Worm (Caenorhabditis elegans) whole organism, young adult: ENCODE results near the gene F46G10.4.
A peak's percentile ranks its signal among the peaks of the same experiment; 100 is the strongest.

Experiments
- B0336.3 ChIP-seq: fragments of 200-800 bp; sonication (Bioruptor generic); IDR thresholded peaks from 2 replicates; pipeline ENCODE4 v1.3.6; 2022; ENCODE audit warnings: missing genetic modification characterization, missing compliant biosample characterization
- D2030.7 ChIP-seq: fragments of 200-800 bp; sonication (Bioruptor generic); IDR thresholded peaks from 2 replicates; pipeline ENCODE4 v1.3.6; 2022; ENCODE audit warnings: missing genetic modification reagents, missing genetic modification characterization, missing compliant biosample characterization
- F10E7.11 ChIP-seq: sonication (generic microtip); optimal IDR thresholded peaks from 2 replicates; lab custom pipeline; 2017; ENCODE audit warnings: mild to moderate bottlenecking, missing genetic modification characterization, moderate library complexity, missing compliant biosample characterization
- F22D6.2 ChIP-seq: sonication (generic microtip); optimal IDR thresholded peaks from 2 replicates; lab custom pipeline; 2016; ENCODE audit warnings: mild to moderate bottlenecking, missing genetic modification characterization, missing compliant biosample characterization
- F39B2.1 ChIP-seq: fragments of 200-800 bp; sonication (Bioruptor generic); IDR thresholded peaks from 2 replicates; pipeline ENCODE4 v1.3.6; 2022; ENCODE audit warnings: missing genetic modification reagents, missing genetic modification characterization, missing compliant biosample characterization
- F49E8.2 ChIP-seq: sonication (generic microtip); optimal IDR thresholded peaks from 3 replicates; lab custom pipeline; 2017; ENCODE audit warnings: missing genetic modification characterization, mild to moderate bottlenecking, missing compliant biosample characterization, antibody characterized with exemption, moderate library complexity; ENCODE audit not compliant: insufficient read depth
- F57C9.4 ChIP-seq: sonication (generic microtip); optimal IDR thresholded peaks from 2 replicates; lab custom pipeline; 2017; ENCODE audit warnings: mild to moderate bottlenecking, missing genetic modification characterization, missing compliant biosample characterization
- K12H6.12 ChIP-seq: fragments of 200-800 bp; sonication (Bioruptor generic); optimal IDR thresholded peaks from 2 replicates; lab custom pipeline; 2018; ENCODE audit warnings: mild to moderate bottlenecking, missing genetic modification characterization, missing compliant biosample characterization
- T07F8.4 ChIP-seq: sonication (generic microtip); optimal IDR thresholded peaks from 2 replicates; lab custom pipeline; 2016; ENCODE audit warnings: mild to moderate bottlenecking, missing genetic modification characterization, moderate library complexity, missing compliant biosample characterization
- T26A5.8 ChIP-seq: sonication (generic microtip); optimal IDR thresholded peaks from 2 replicates; lab custom pipeline; 2016; ENCODE audit warnings: missing genetic modification characterization, missing compliant biosample characterization
- Y53G8AR.9 ChIP-seq: fragments of 200-800 bp; sonication (Bioruptor generic); conservative IDR thresholded peaks from 2 replicates; pipeline ENCODE4 v1.3.6; 2022; ENCODE audit warnings: missing genetic modification reagents, missing genetic modification characterization, missing compliant biosample characterization
- Y56A3A.18 ChIP-seq: fragments of 200-800 bp; sonication (Bioruptor generic); IDR thresholded peaks from 2 replicates; pipeline ENCODE4 v1.3.6; 2022; ENCODE audit warnings: missing genetic modification reagents, missing genetic modification characterization, missing compliant biosample characterization
- Y95B8A.8 ChIP-seq: fragments of 200-800 bp; sonication (Bioruptor generic); IDR thresholded peaks from 2 replicates; pipeline ENCODE4 v1.3.6; 2022; ENCODE audit warnings: missing genetic modification reagents, missing genetic modification characterization, missing compliant biosample characterization
- ZK185.1 ChIP-seq: sonication (generic microtip); optimal IDR thresholded peaks from 2 replicates; lab custom pipeline; 2016; ENCODE audit warnings: mild to moderate bottlenecking, missing genetic modification characterization, missing compliant biosample characterization; ENCODE audit not compliant: poor library complexity, severe bottlenecking
- akir-1 ChIP-seq: fragments of 200-800 bp; sonication (Bioruptor generic); optimal IDR thresholded peaks from 2 replicates; lab custom pipeline; 2018; ENCODE audit warnings: mild to moderate bottlenecking, missing genetic modification characterization, moderate library complexity, missing compliant biosample characterization
- ama-1 ChIP-seq, 3 experiments: fragments of 150-350 bp in 1 of 3; sonication (generic microtip) in 2 of 3; optimal IDR thresholded peaks; 2 replicates each; lab custom pipeline; 2014 to 2018; ENCODE audit warnings: missing biosample characterization in 2 of 3, missing genetic modification characterization in 2 of 3, missing genetic modification reagents in 2 of 3
- aptf-3 ChIP-seq: fragments of 200-800 bp; sonication (Bioruptor generic); IDR thresholded peaks from 2 replicates; pipeline ENCODE4 v1.3.6; 2022; ENCODE audit warnings: missing genetic modification characterization, missing compliant biosample characterization
- atf-7 ChIP-seq: sonication (generic microtip); optimal IDR thresholded peaks from 2 replicates; lab custom pipeline; 2017; ENCODE audit warnings: mild to moderate bottlenecking, missing genetic modification characterization, missing compliant biosample characterization
- attf-3 ChIP-seq: fragments of 200-800 bp; sonication (Bioruptor generic); conservative IDR thresholded peaks from 2 replicates; pipeline ENCODE4 v1.3.6; 2022; ENCODE audit warnings: missing genetic modification reagents, missing genetic modification characterization, missing compliant biosample characterization
- bed-1 ChIP-seq: fragments of 200-800 bp; sonication (Bioruptor generic); IDR thresholded peaks from 2 replicates; pipeline ENCODE4 v1.3.6; 2022; ENCODE audit warnings: missing genetic modification reagents, missing genetic modification characterization, missing compliant biosample characterization
- bed-2 ChIP-seq: fragments of 200-800 bp; sonication (Bioruptor generic); IDR thresholded peaks from 2 replicates; pipeline ENCODE4 v1.3.6; 2022; ENCODE audit warnings: missing genetic modification reagents, missing genetic modification characterization, missing compliant biosample characterization
- ccch-3 ChIP-seq: fragments of 200-800 bp; sonication (Bioruptor generic); optimal IDR thresholded peaks from 2 replicates; lab custom pipeline; 2018; ENCODE audit warnings: mild to moderate bottlenecking, missing genetic modification characterization, missing compliant biosample characterization
- cebp-1 ChIP-seq, 2 experiments: fragments of 200-800 bp in 1 of 2; sonication (Bioruptor generic) in 1 of 2; sonication (generic microtip) in 1 of 2; IDR thresholded peaks in 1 of 2; optimal IDR thresholded peaks in 1 of 2; 2 replicates each; pipeline versions ENCODE4 v1.3.6 to Lab custom; 2017 to 2022; ENCODE audit warnings: missing compliant biosample characterization in 2 of 2, missing genetic modification characterization in 2 of 2, mild to moderate bottlenecking in 1 of 2, missing genetic modification reagents in 1 of 2, moderate library complexity in 1 of 2
- ceh-27 ChIP-seq: fragments of 200-800 bp; sonication (Bioruptor generic); optimal IDR thresholded peaks from 2 replicates; lab custom pipeline; 2018; ENCODE audit warnings: mild to moderate bottlenecking, missing genetic modification characterization, moderate library complexity, missing compliant biosample characterization
- ceh-91 ChIP-seq: fragments of 200-800 bp; sonication (Bioruptor generic); IDR thresholded peaks from 2 replicates; pipeline ENCODE4 v1.3.6; 2022; ENCODE audit warnings: missing genetic modification reagents, missing genetic modification characterization, missing compliant biosample characterization
- dpff-1 ChIP-seq: sonication (generic microtip); optimal IDR thresholded peaks from 2 replicates; lab custom pipeline; 2017; ENCODE audit warnings: mild to moderate bottlenecking, missing genetic modification characterization, missing compliant biosample characterization
- egl-18 ChIP-seq: fragments of 200-800 bp; sonication (Bioruptor generic); IDR thresholded peaks from 2 replicates; pipeline ENCODE4 v1.3.6; 2022; ENCODE audit warnings: missing genetic modification reagents, missing genetic modification characterization, missing compliant biosample characterization
- egl-44 ChIP-seq: fragments of 200-800 bp; sonication (Bioruptor generic); IDR thresholded peaks from 2 replicates; pipeline ENCODE4 v1.3.6; 2022; ENCODE audit warnings: missing genetic modification reagents, missing genetic modification characterization, missing compliant biosample characterization
- him-1 ChIP-seq: sonication (generic microtip); optimal IDR thresholded peaks from 2 replicates; lab custom pipeline; 2016; ENCODE audit warnings: missing genotype, missing genetic modification reagents, missing genetic modification characterization, missing compliant biosample characterization
- hlh-12 ChIP-seq: sonication (generic microtip); optimal IDR thresholded peaks from 2 replicates; lab custom pipeline; 2016; ENCODE audit warnings: missing genetic modification characterization, missing compliant biosample characterization
- hmg-20 ChIP-seq: fragments of 200-800 bp; sonication (Bioruptor generic); IDR thresholded peaks from 2 replicates; pipeline ENCODE4 v1.3.6; 2022; ENCODE audit warnings: missing genetic modification reagents, missing genetic modification characterization, missing compliant biosample characterization
- hrde-1 ChIP-seq: sonication (generic microtip); optimal IDR thresholded peaks from 2 replicates; lab custom pipeline; 2016; ENCODE audit warnings: missing genetic modification characterization, mild to moderate bottlenecking, missing compliant biosample characterization, moderate library complexity, missing genotype, missing genetic modification reagents, borderline replicate concordance
- let-607 ChIP-seq, 2 experiments: fragments of 200-800 bp in 1 of 2; sonication (Bioruptor generic) in 1 of 2; sonication (generic microtip) in 1 of 2; optimal IDR thresholded peaks; 2 replicates each; lab custom pipeline; 2016 to 2018; ENCODE audit warnings: mild to moderate bottlenecking in 2 of 2, missing compliant biosample characterization in 2 of 2, missing genetic modification characterization in 2 of 2, moderate library complexity in 2 of 2, missing genotype in 1 of 2
- lir-1 ChIP-seq: fragments of 200-800 bp; sonication (Bioruptor generic); conservative IDR thresholded peaks from 2 replicates; pipeline ENCODE4 v1.3.6; 2022; ENCODE audit warnings: missing genetic modification reagents, missing genetic modification characterization, missing compliant biosample characterization
- madf-6 ChIP-seq: fragments of 200-800 bp; sonication (Bioruptor generic); IDR thresholded peaks from 2 replicates; pipeline ENCODE4 v1.3.6; 2022; ENCODE audit warnings: missing genetic modification reagents, missing genetic modification characterization, missing compliant biosample characterization
- madf-8 ChIP-seq: fragments of 200-800 bp; sonication (Bioruptor generic); conservative IDR thresholded peaks from 2 replicates; pipeline ENCODE4 v1.3.6; 2022; ENCODE audit warnings: missing genetic modification reagents, missing genetic modification characterization, missing compliant biosample characterization
- mxl-1 ChIP-seq: sonication (generic microtip); optimal IDR thresholded peaks from 2 replicates; lab custom pipeline; 2016; ENCODE audit warnings: missing genetic modification characterization, missing compliant biosample characterization
- nhr-179 ChIP-seq: sonication (generic microtip); optimal IDR thresholded peaks from 2 replicates; lab custom pipeline; 2016; ENCODE audit warnings: mild to moderate bottlenecking, missing genetic modification characterization, missing compliant biosample characterization
- nhr-27 ChIP-seq: fragments of 200-800 bp; sonication (Bioruptor generic); optimal IDR thresholded peaks from 2 replicates; lab custom pipeline; 2018; ENCODE audit warnings: mild to moderate bottlenecking, missing genetic modification characterization, moderate library complexity, missing compliant biosample characterization
- nhr-80 ChIP-seq: sonication (generic microtip); optimal IDR thresholded peaks from 2 replicates; lab custom pipeline; 2016; ENCODE audit warnings: missing genetic modification characterization, missing compliant biosample characterization
- pha-4 ChIP-seq: fragments of 150-350 bp; sonication (generic microtip); optimal IDR thresholded peaks from 2 replicates; lab custom pipeline; 2014; ENCODE audit warnings: missing biosample characterization, missing genetic modification reagents, missing genetic modification characterization
- snpc-3.4 ChIP-seq: sonication (generic microtip); optimal IDR thresholded peaks from 2 replicates; lab custom pipeline; 2017; ENCODE audit warnings: missing genetic modification characterization, mild to moderate bottlenecking, missing compliant biosample characterization, antibody characterized with exemption, moderate library complexity, missing genotype, missing genetic modification reagents
- xnd-1 ChIP-seq: sonication (generic microtip); optimal IDR thresholded peaks from 2 replicates; lab custom pipeline; 2016; ENCODE audit warnings: missing genotype, missing genetic modification reagents, missing genetic modification characterization, missing compliant biosample characterization
- ztf-22 ChIP-seq: fragments of 200-800 bp; sonication (Bioruptor generic); optimal IDR thresholded peaks from 2 replicates; lab custom pipeline; 2018; ENCODE audit warnings: mild to moderate bottlenecking, missing genetic modification characterization, moderate library complexity, missing compliant biosample characterization
- ztf-26 ChIP-seq: sonication (generic microtip); optimal IDR thresholded peaks from 2 replicates; lab custom pipeline; 2017; ENCODE audit warnings: missing genetic modification characterization, missing compliant biosample characterization
- ztf-6 ChIP-seq: fragments of 200-800 bp; sonication (Bioruptor generic); IDR thresholded peaks from 2 replicates; pipeline ENCODE4 v1.3.6; 2022; ENCODE audit warnings: missing genetic modification reagents, missing genetic modification characterization, missing compliant biosample characterization

The F46G10.4 gene

ce11 chrX:13306869-13307446 is 26.9 kb upstream of the F46G10.4 start (continued):
- TF ChIP-seq F10E7.11 (peak; percentile 91), mxl-1 (tag; lab: Kevin White, UChicago) (peak; percentile 93), Y56A3A.18 (GFP tag; lab: Robert Waterston, UW) (peak; percentile 95), ztf-26 (tag; lab: Kevin White, UChicago) (peak; percentile 81), egl-18 (GFP tag; lab: Robert Waterston, UW) (peak; percentile 79; the same call in 1 of the 2 replicates), let-607 (tag; optimal IDR thresholded peaks at IDR 0.05; lab: Kevin White, UChicago) (peak; percentile 56 to 71), ceh-27 (GFP tag; lab: Kevin White, UChicago) (peak; percentile 85), ama-1 (optimal IDR thresholded peaks at IDR 0.05; lab: Kevin White, UChicago) (no peak), ama-1 (GFP tag; optimal IDR thresholded peaks at IDR 0.05; lab: Kevin White, UChicago) (peak in 1 of 2 experiments; percentile 91), F57C9.4 (tag; lab: Kevin White, UChicago) (peak; percentile 35), Y95B8A.8 (GFP tag; lab: Robert Waterston, UW) (peak; percentile 79), D2030.7 (peak; percentile 90), cebp-1 (GFP tag; IDR thresholded peaks at IDR 0.05; lab: Robert Waterston, UW) (peak; percentile 65; the same call in 1 of the 2 replicates), cebp-1 (tag; optimal IDR thresholded peaks at IDR 0.05; lab: Kevin White, UChicago) (no peak), pha-4 (tag; lab: Kevin White, UChicago) (no peak), nhr-80 (tag; lab: Kevin White, UChicago) (peak; percentile 43), T07F8.4 (tag; lab: Kevin White, UChicago) (peak; percentile 89), K12H6.12 (tag; lab: Kevin White, UChicago) (peak; percentile 85), Y53G8AR.9 (GFP tag; lab: Robert Waterston, UW) (no peak; the same call in 1 of the 2 replicates), madf-6 (GFP tag; lab: Robert Waterston, UW) (no peak; the same call in 1 of the 2 replicates), hmg-20 (GFP tag; lab: Robert Waterston, UW) (peak; percentile 89), ztf-22 (GFP tag; lab: Kevin White, UChicago) (peak; percentile 68), hrde-1 (peak; percentile 90), bed-1 (GFP tag; lab: Robert Waterston, UW) (0 out of 2 replicates have a peak, but pooled peaks have one; percentile 66), snpc-3.4 (peak; percentile 93), ztf-6 (GFP tag; lab: Robert Waterston, UW) (no peak), ceh-91 (GFP tag; lab: Robert Waterston, UW) (no peak), ZK185.1 (tag; lab: Kevin White, UChicago) (peak; percentile 94), dpff-1 (tag; lab: Kevin White, UChicago) (peak; percentile 32), nhr-27 (tag; lab: Kevin White, UChicago) (peak; percentile 86), him-1 (tag; lab: Kevin White, UChicago) (peak; percentile 89), hlh-12 (tag; lab: Kevin White, UChicago) (peak; percentile 89), nhr-179 (peak; percentile 55), attf-3 (GFP tag; lab: Robert Waterston, UW) (peak; percentile 61; the same call in 1 of the 2 replicates), akir-1 (GFP tag; lab: Kevin White, UChicago) (no peak), lir-1 (no peak), aptf-3 (GFP tag; lab: Robert Waterston, UW) (no peak), madf-8 (GFP tag; lab: Robert Waterston, UW) (0 out of 2 replicates have a peak, but pooled peaks have one; percentile 17), xnd-1 (tag; lab: Kevin White, UChicago) (no peak), egl-44 (GFP tag; lab: Robert Waterston, UW) (peak; percentile 91; the same call in 1 of the 2 replicates), F39B2.1 (GFP tag; lab: Robert Waterston, UW) (no peak), F22D6.2 (peak; percentile 73), bed-2 (GFP tag; lab: Robert Waterston, UW) (peak; percentile 57; the same call in 1 of the 2 replicates), atf-7 (tag; lab: Kevin White, UChicago) (peak; percentile 83), F49E8.2 (no peak), T26A5.8 (tag; lab: Kevin White, UChicago) (peak; percentile 73), B0336.3 (no peak; the same call in 1 of the 2 replicates), ccch-3 (peak; percentile 52)
